Worm (Caenorhabditis elegans): ENCODE data around the gene clp-1.

The clp-1 gene

DNA sequence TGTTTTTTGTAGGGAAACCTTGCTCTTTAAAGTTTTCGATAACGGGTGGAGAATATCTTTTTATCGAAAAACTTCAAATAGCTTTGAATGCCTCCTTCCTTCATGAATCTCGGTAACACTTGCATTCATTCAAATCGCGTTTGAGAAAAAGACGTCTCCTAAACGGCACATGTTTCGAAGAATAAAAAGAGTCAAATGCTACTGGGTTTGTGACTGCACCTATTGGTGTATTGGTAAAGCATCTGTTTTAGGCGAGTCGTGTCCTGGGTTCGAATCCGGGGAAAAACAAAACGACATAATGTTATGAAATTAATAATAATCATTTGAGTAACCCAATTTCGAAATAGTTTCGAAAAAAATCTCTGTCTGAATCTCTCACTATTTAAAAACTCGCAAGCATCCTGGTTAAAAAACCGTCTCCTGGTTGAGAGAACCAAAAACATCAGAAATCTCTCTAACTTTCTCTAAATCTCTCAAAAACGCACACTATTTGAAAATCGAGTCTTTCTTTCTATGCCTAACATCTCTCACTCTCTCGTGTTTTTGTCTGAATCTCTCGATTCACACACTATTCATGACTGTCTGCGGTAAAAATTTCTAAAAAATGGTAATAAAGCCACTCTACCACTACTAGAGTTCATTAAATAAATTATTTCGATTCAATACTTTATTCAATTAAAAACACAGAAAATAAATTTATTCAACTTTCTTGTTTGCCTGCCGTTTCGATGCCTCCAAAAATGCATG lies 13.6 kb upstream of the clp-1 start:
- TF ChIP-seq dmd-8 (GFP tag; IDR thresholded peaks at IDR 0.05), result peak; percentile 80
- TF ChIP-seq T26A8.4 (GFP tag; IDR thresholded peaks at IDR 0.05), result 0 out of 2 replicates have a peak, but pooled peaks have one; percentile 15
- 0 out of 4 replicates have a peak, but pooled peaks of 1 of the 2 experiments have one; percentile 27 for TF ChIP-seq madf-5 (GFP tag; IDR thresholded peaks at IDR 0.05)
- 0 out of 2 replicates have a peak, but pooled peaks have one; percentile 50 for TF ChIP-seq lim-7 (GFP tag; IDR thresholded peaks at IDR 0.05)
- TF ChIP-seq Y105C5A.15 (GFP tag; IDR thresholded peaks at IDR 0.05), result 0 out of 2 replicates have a peak, but pooled peaks have one; percentile 33
- peak; percentile 38 for TF ChIP-seq aha-1 (tag)

DNA sequence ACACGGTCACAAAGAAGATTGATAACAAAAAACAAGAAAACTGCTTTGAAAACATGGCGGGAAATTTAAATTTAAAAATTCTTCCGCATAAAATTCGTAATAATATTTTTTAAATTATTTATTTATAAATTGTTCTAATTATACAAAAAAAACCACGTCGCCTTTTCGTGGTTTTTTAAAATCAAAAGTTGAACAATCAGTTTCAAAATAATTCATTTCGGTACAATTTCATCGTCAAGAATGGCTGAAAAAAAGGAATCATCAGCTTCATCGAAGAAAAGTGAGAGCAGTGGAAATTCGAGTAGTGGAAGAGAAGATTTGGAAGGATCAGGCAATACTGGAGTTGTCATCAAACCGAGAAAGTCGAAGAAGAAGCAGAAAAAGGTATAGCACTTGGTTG lies 10.6 kb upstream of the clp-1 start, which contains the start of the genes F54H12.8 and F54H12.7:
F54H12.8 (minus strand) TSS at position 101 of the 400 bp plus-strand sequence.
F54H12.7 (plus strand) TSS at position 229 of the 400 bp plus-strand sequence.
- TF ChIP-seq dmd-8 (GFP tag; IDR thresholded peaks at IDR 0.05), result no peak
- TF ChIP-seq ces-1 (GFP tag; optimal IDR thresholded peaks at IDR 0.05), result no peak

DNA sequence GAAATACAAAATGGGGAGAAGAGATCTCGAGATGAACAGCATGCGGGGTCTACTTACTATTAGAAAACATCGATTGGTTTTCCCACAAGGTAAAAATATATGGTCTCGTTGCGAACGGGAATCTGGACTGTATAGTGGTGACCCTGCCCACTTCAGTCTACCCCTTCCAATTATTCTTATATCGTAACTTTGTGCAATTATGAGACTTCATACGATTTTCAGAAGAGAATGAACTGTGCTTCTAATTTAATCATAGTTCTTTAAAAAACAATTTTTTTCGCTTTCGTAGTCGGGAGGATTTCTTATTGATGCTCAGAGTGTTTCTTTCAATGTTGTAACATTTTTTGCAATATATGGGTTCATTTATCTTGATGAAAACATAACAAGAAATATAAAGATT lies 7.7 kb upstream of the clp-1 start, which contains the start of gene F54H12.5:
F54H12.5 (minus strand) TSS at position 101 of the 400 bp plus-strand sequence.
- TF ChIP-seq snpc-1.2 (GFP tag; IDR thresholded peaks at IDR 0.05), result 0 out of 2 replicates have a peak, but pooled peaks have one; percentile 29
- no peak for TF ChIP-seq mxl-2 (GFP tag; conservative IDR thresholded peaks at IDR 0.05)

DNA sequence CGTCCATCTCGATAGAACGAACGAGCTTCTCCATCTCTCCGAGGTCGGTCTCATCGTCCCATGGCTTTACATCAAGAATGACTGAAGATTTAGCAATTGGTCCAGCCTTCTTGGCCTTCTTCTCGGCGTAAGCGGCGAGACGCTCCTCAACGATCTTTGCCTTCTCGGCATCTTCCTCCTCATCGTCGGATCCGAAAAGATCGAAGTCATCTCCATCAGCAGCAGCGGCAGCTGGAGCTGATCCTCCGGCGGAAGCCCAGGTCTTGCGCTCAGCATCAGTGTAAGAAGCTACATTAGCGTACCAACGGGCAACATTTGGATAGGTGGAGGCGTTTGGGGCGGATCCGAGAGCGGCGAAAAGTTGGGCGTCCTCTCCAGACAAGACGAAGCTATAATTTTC lies 7.1 kb upstream of the clp-1 start:
- TF ChIP-seq madf-9 (GFP tag; conservative IDR thresholded peaks at IDR 0.05), result no peak
- no peak for TF ChIP-seq ceh-82 (tag; optimal IDR thresholded peaks at IDR 0.05)
- TF ChIP-seq nhr-42 (GFP tag; IDR thresholded peaks at IDR 0.05), result no peak
- TF ChIP-seq sdz-12 (GFP tag; optimal IDR thresholded peaks at IDR 0.05), result no peak
- TF ChIP-seq ceh-28 (tag; optimal IDR thresholded peaks at IDR 0.05), result no peak
- peak; percentile 53; the same call in 1 of the 2 replicates for TF ChIP-seq ceh-44 (GFP tag; IDR thresholded peaks at IDR 0.05)
- TF ChIP-seq Y48G9A.11 (GFP tag; IDR thresholded peaks at IDR 0.05), result no peak
- peak; percentile 85 for TF ChIP-seq set-16 (GFP tag; IDR thresholded peaks at IDR 0.05)

DNA sequence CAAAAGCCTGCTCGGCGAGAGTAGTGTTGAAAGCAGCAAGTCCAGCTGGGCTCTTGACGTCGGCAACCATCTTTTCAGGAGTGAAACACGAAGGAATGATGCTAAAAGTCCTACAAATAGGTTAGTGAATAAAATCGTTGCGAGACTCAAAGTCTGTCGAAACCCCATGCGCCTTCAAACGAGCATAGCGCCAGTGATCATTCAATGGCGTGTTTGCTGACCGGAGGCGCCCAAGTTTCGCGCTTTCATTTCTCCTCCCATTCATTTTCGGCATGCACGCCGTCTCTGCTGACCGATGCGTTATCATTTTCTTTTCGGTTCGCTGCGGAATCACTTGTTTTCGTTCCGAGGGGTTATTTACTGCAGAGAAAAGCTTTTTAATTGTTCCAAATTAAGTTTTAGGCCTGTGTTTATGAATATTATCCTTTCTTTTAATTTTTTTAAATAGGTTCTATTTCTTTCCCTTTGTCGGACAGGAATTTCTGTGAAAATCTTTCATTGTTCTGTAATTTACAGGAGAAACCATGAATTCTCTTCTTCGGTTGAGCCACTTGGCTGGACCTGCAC lies 6.5 kb upstream of the clp-1 start, which contains the start of the genes eef-1B.1 and aco-2:
eef-1B.1 (minus strand) TSS at position 186 of the 567 bp plus-strand sequence.
aco-2 (plus strand) TSS at position 517 of the 567 bp plus-strand sequence.
- TF ChIP-seq duxl-1 (tag; optimal IDR thresholded peaks at IDR 0.05; ENCODE audit: poor library complexity) (peak; percentile 90), hif-1 (tag; optimal IDR thresholded peaks at IDR 0.05) (peak; percentile 56 to 71), saeg-2 (GFP tag; IDR thresholded peaks at IDR 0.05) (0 out of 2 replicates have a peak, but pooled peaks have one; percentile 49), mep-1 (tag; optimal IDR thresholded peaks at IDR 0.05) (peak; percentile 93), rbr-2 (tag; optimal IDR thresholded peaks at IDR 0.05) (peak; percentile 89), ctbp-1 (GFP tag; IDR thresholded peaks at IDR 0.05) (peak; percentile 54), aly-2 (tag; optimal IDR thresholded peaks at IDR 0.05) (no peak), cey-2 (tag; optimal IDR thresholded peaks at IDR 0.05; ENCODE audit: borderline replicate concordance, insufficient read depth) (no peak), madf-5 (GFP tag; IDR thresholded peaks at IDR 0.05) (no peak), ceh-28 (tag; optimal IDR thresholded peaks at IDR 0.05) (no peak), ces-1 (GFP tag; optimal IDR thresholded peaks at IDR 0.05) (no peak), sdz-12 (GFP tag; optimal IDR thresholded peaks at IDR 0.05) (no peak), ceh-44 (GFP tag; IDR thresholded peaks at IDR 0.05) (no peak), dmd-9 (GFP tag; IDR thresholded peaks at IDR 0.05) (0 out of 2 replicates have a peak, but pooled peaks have one; percentile 50), F37D6.2 (tag; optimal IDR thresholded peaks at IDR 0.05) (peak; percentile 81), attf-4 (tag; optimal IDR thresholded peaks at IDR 0.05) (no peak), snpc-4 (tag; optimal IDR thresholded peaks at IDR 0.05) (no peak), daf-16 (GFP tag; optimal IDR thresholded peaks at IDR 0.05) (peak in 1 of 2 experiments; percentile 61), daf-16 (tag; optimal IDR thresholded peaks at IDR 0.05) (peak; percentile 89), skn-1 (tag; optimal IDR thresholded peaks at IDR 0.05) (no peak), nhr-11 (tag; optimal IDR thresholded peaks at IDR 0.05) (peak; percentile 88), daf-8 (GFP tag; IDR thresholded peaks at IDR 0.05) (no peak), pqm-1 (tag; optimal IDR thresholded peaks at IDR 0.05) (no peak), egl-27 (tag; optimal IDR thresholded peaks at IDR 0.05) (no peak), F44E2.7 (GFP tag; IDR thresholded peaks at IDR 0.05) (no peak), snpc-1.2 (GFP tag; IDR thresholded peaks at IDR 0.05) (no peak), nhr-102 (tag; optimal IDR thresholded peaks at IDR 0.05) (peak; percentile 88), mdl-1 (tag; optimal IDR thresholded peaks at IDR 0.05) (peak in 1 of 2 experiments; percentile 78), dpl-1 (GFP tag; optimal IDR thresholded peaks at IDR 0.05) (peak; percentile 92)
